Worm (Caenorhabditis elegans) whole organism, L2 larva: ENCODE measurements around the gene fbxa-94.

Experiments used
- R02D3.7 ChIP-seq: fragments of 150-350 bp; optimal IDR thresholded peaks from 2 replicates; lab custom pipeline; 2014; ENCODE audit warnings: missing biosample characterization, missing genetic modification characterization
- aly-2 ChIP-seq: fragments of 150-350 bp; optimal IDR thresholded peaks from 2 replicates; lab custom pipeline; 2014; ENCODE audit warnings: missing biosample characterization, missing genetic modification characterization
- ceh-16 ChIP-seq: fragments of 150-350 bp; optimal IDR thresholded peaks from 2 replicates; lab custom pipeline; 2014; ENCODE audit warnings: missing biosample characterization, missing genetic modification characterization
- crh-2 ChIP-seq: sonication (generic microtip); optimal IDR thresholded peaks from 2 replicates; lab custom pipeline; 2017; ENCODE audit warnings: missing biosample characterization, missing genetic modification characterization
- fos-1 ChIP-seq: fragments of 150-350 bp; optimal IDR thresholded peaks from 2 replicates; lab custom pipeline; 2014; ENCODE audit warnings: missing biosample characterization, missing genetic modification characterization
- mdl-1 ChIP-seq, 2 experiments: fragments of 150-350 bp in 1 of 2; sonication (generic microtip) in 1 of 2; optimal IDR thresholded peaks; 2 replicates each; lab custom pipeline; 2017; ENCODE audit warnings: missing biosample characterization in 2 of 2, missing genetic modification characterization in 2 of 2
- nhr-25 ChIP-seq: fragments of 150-350 bp; sonication (generic microtip); optimal IDR thresholded peaks from 3 replicates; lab custom pipeline; 2014; ENCODE audit warnings: missing biosample characterization, missing genetic modification characterization
- unc-62 ChIP-seq: fragments of 150-350 bp; optimal IDR thresholded peaks from 2 replicates; lab custom pipeline; 2014; ENCODE audit warnings: missing biosample characterization, missing genetic modification reagents, missing genetic modification characterization

DNA sequence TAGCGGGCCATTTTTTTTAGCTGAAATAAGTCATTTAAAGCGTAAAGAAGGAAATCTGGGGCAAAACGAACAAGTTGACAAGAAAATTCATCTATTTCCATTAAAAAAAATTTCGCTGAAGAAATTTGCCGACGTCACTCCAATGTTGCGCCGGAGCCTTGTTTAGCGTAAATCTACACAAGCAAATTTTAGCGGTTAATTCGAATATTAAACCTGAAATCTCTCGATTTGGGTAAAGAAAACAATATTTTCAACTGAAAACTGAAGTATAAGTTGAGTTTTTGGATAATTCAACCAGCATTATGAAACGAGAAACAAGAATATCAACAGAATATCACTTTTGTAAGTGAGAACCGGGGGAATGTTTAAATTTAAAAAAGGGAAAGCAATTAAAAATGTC, 5.7 kb downstream of the fbxa-94 start, which contains the start of gene F28F8.9:
- TF ChIP-seq R02D3.7 (tag; lab: Kevin White, UChicago) (peak; percentile 87), ceh-16 (tag; lab: Kevin White, UChicago) (no peak), mdl-1 (tag; optimal IDR thresholded peaks at IDR 0.05; lab: Kevin White, UChicago) (no peak), aly-2 (no peak), fos-1 (tag; lab: Kevin White, UChicago) (no peak), nhr-25 (tag; lab: Kevin White, UChicago) (no peak), unc-62 (GFP tag; lab: Kevin White, UChicago) (no peak), crh-2 (tag; lab: Kevin White, UChicago) (peak; percentile 32)
